Worm (Caenorhabditis elegans) whole organism, L2 larva: ENCODE results near the gene ZK783.7.

Experiments
- C34F6.9 ChIP-seq: fragments of 150-350 bp; optimal IDR thresholded peaks from 2 replicates; lab custom pipeline; 2014; ENCODE audit warnings: missing biosample characterization, missing genetic modification characterization
- aly-2 ChIP-seq: fragments of 150-350 bp; optimal IDR thresholded peaks from 2 replicates; lab custom pipeline; 2014; ENCODE audit warnings: missing biosample characterization, missing genetic modification characterization
- ama-1 ChIP-seq: fragments of 150-350 bp; optimal IDR thresholded peaks from 2 replicates; lab custom pipeline; 2018; ENCODE audit warnings: inconsistent platforms
- ceh-82 ChIP-seq: fragments of 150-350 bp; optimal IDR thresholded peaks from 2 replicates; lab custom pipeline; 2014; ENCODE audit warnings: missing biosample characterization, missing genetic modification characterization
- mab-5 ChIP-seq: fragments of 150-350 bp; optimal IDR thresholded peaks from 2 replicates; lab custom pipeline; 2014; ENCODE audit warnings: missing biosample characterization, missing genetic modification characterization
- mdl-1 ChIP-seq, 2 experiments: fragments of 150-350 bp in 1 of 2; sonication (generic microtip) in 1 of 2; optimal IDR thresholded peaks; 2 replicates each; lab custom pipeline; 2017; ENCODE audit warnings: missing biosample characterization in 2 of 2, missing genetic modification characterization in 2 of 2
- nhr-11 ChIP-seq: fragments of 150-350 bp; optimal IDR thresholded peaks from 2 replicates; lab custom pipeline; 2014; ENCODE audit warnings: missing biosample characterization, missing genetic modification characterization
- nhr-21 ChIP-seq: fragments of 150-350 bp; optimal IDR thresholded peaks from 2 replicates; lab custom pipeline; 2014; ENCODE audit warnings: missing biosample characterization, missing genetic modification characterization
- nhr-237 ChIP-seq: fragments of 150-350 bp; optimal IDR thresholded peaks from 2 replicates; lab custom pipeline; 2014; ENCODE audit warnings: missing biosample characterization, missing genetic modification characterization
- peb-1 ChIP-seq: fragments of 150-350 bp; optimal IDR thresholded peaks from 2 replicates; lab custom pipeline; 2014; ENCODE audit warnings: missing biosample characterization, missing genetic modification characterization
- sma-9 ChIP-seq, 2 experiments: fragments of 150-350 bp in 1 of 2; sonication (generic microtip) in 1 of 2; optimal IDR thresholded peaks; 2 replicates each; lab custom pipeline; 2014 to 2016; ENCODE audit warnings: missing genetic modification characterization in 2 of 2, mild to moderate bottlenecking in 1 of 2, missing biosample characterization in 1 of 2, missing compliant biosample characterization in 1 of 2, missing genetic modification reagents in 1 of 2, moderate library complexity in 1 of 2
- unc-62 ChIP-seq: fragments of 150-350 bp; optimal IDR thresholded peaks from 2 replicates; lab custom pipeline; 2014; ENCODE audit warnings: missing biosample characterization, missing genetic modification reagents, missing genetic modification characterization
- zag-1 ChIP-seq: fragments of 150-350 bp; optimal IDR thresholded peaks from 2 replicates; lab custom pipeline; 2014; ENCODE audit warnings: missing biosample characterization, missing genetic modification characterization
- ztf-11 ChIP-seq: sonication (generic microtip); optimal IDR thresholded peaks from 2 replicates; lab custom pipeline; 2017; ENCODE audit warnings: missing biosample characterization, missing genetic modification characterization

- TF ChIP-seq ztf-11 (tag; lab: Kevin White, UChicago), result no peak
- no peak for TF ChIP-seq mab-5
- no peak for TF ChIP-seq zag-1 (tag; lab: Kevin White, UChicago)
- no peak for TF ChIP-seq aly-2 (tag; lab: Kevin White, UChicago)
- no peak for TF ChIP-seq mdl-1 (tag; optimal IDR thresholded peaks at IDR 0.05; lab: Kevin White, UChicago)
- TF ChIP-seq ama-1 (lab: Kevin White, UChicago), result no peak
- TF ChIP-seq nhr-237 (tag; lab: Kevin White, UChicago), result no peak
- TF ChIP-seq nhr-21, result no peak
- TF ChIP-seq peb-1 (tag; lab: Kevin White, UChicago), result no peak
- TF ChIP-seq sma-9 (GFP tag; optimal IDR thresholded peaks at IDR 0.05; lab: Kevin White, UChicago), result no peak
- TF ChIP-seq sma-9 (tag; optimal IDR thresholded peaks at IDR 0.05; lab: Kevin White, UChicago), result no peak
- TF ChIP-seq nhr-11 (tag; lab: Kevin White, UChicago), result no peak
- no peak for TF ChIP-seq ceh-82 (tag; lab: Kevin White, UChicago)
- TF ChIP-seq unc-62 (GFP tag; lab: Kevin White, UChicago), result no peak
- no peak for TF ChIP-seq C34F6.9 (tag; lab: Kevin White, UChicago)
Observed at ce11 chrIII:7661162-7661561, 4.6 kb downstream of the ZK783.7 start.
